Fruit fly (Drosophila melanogaster): Measurements from ENCODE around the gene CG43092.

Gene CG43092

dm6 chr3R:22726771-22727455 is 42.6 kb downstream of the CG43092 start, which contains the start of gene CG45049 (continued):
- no peak for TF ChIP-seq pb (GFP tag; optimal IDR thresholded peaks at IDR 0.05)
- TF ChIP-seq cwo (GFP tag; optimal IDR thresholded peaks at IDR 0.05) = no peak
- TF ChIP-seq HLH54F (GFP tag; optimal IDR thresholded peaks at IDR 0.05) = no peak
- no peak for TF ChIP-seq CG4282 (GFP tag; optimal IDR thresholded peaks at IDR 0.05)
- no peak for TF ChIP-seq gro (GFP tag; optimal IDR thresholded peaks at IDR 0.05)
- TF ChIP-seq dysf (GFP tag; IDR thresholded peaks at IDR 0.05) = no peak
- no peak for TF ChIP-seq gcm (GFP tag; optimal IDR thresholded peaks at IDR 0.05)
- no peak for TF ChIP-seq BtbVII (GFP tag; optimal IDR thresholded peaks at IDR 0.05)
- TF ChIP-seq CG17359 (tag; optimal IDR thresholded peaks at IDR 0.05) = no peak
- TF ChIP-seq ci (GFP tag; IDR thresholded peaks at IDR 0.05) = no peak
- no peak for TF ChIP-seq Meics (GFP tag; optimal IDR thresholded peaks at IDR 0.05)
- peak; percentile 86 for TF ChIP-seq CG34224 (GFP tag; IDR thresholded peaks at IDR 0.05; ENCODE audit: partially characterized antibody)
- TF ChIP-seq CG30020 (tag; optimal IDR thresholded peaks at IDR 0.05) = no peak
- TF ChIP-seq z (GFP tag; IDR thresholded peaks at IDR 0.05) = no peak
- no peak for TF ChIP-seq cato (GFP tag; optimal IDR thresholded peaks at IDR 0.05; ENCODE audit: borderline replicate concordance)
- peak; percentile 88 for TF ChIP-seq zen2 (GFP tag; IDR thresholded peaks at IDR 0.05; ENCODE audit: partially characterized antibody)
- TF ChIP-seq CG3726 (GFP tag; IDR thresholded peaks at IDR 0.05) = no peak
- TF ChIP-seq usp (GFP tag; optimal IDR thresholded peaks at IDR 0.05) = no peak
- no peak for TF ChIP-seq Ssrp (tag; optimal IDR thresholded peaks at IDR 0.05)
- no peak for TF ChIP-seq ap (GFP tag; IDR thresholded peaks at IDR 0.05)
- TF ChIP-seq corto (GFP tag; optimal IDR thresholded peaks at IDR 0.05) = no peak
- no peak for TF ChIP-seq Optix (GFP tag; IDR thresholded peaks at IDR 0.05)
- TF ChIP-seq Bgb (GFP tag; IDR thresholded peaks at IDR 0.05; ENCODE audit: partially characterized antibody) = peak; percentile 92
- TF ChIP-seq CG1832 (GFP tag; optimal IDR thresholded peaks at IDR 0.05) = no peak
- no peak for TF ChIP-seq CG13624 (GFP tag; optimal IDR thresholded peaks at IDR 0.05)
- no peak for TF ChIP-seq CG6683 (GFP tag; optimal IDR thresholded peaks at IDR 0.05)
- no peak for TF ChIP-seq Six4 (GFP tag; optimal IDR thresholded peaks at IDR 0.05)
- no peak for TF ChIP-seq caup (GFP tag; optimal IDR thresholded peaks at IDR 0.05; ENCODE audit: severe bottlenecking)
- TF ChIP-seq CG7372 (GFP tag; IDR thresholded peaks at IDR 0.05) = no peak
- TF ChIP-seq CG12769 (tag; optimal IDR thresholded peaks at IDR 0.05) = no peak
- TF ChIP-seq CG8765 (GFP tag; IDR thresholded peaks at IDR 0.05) = no peak
- TF ChIP-seq Oli (tag; optimal IDR thresholded peaks at IDR 0.05) = no peak
- TF ChIP-seq CG6254 (GFP tag; optimal IDR thresholded peaks at IDR 0.05) = no peak
- no peak for TF ChIP-seq Mrtf (GFP tag; IDR thresholded peaks at IDR 0.05)
- no peak for TF ChIP-seq Stat92E (GFP tag; optimal IDR thresholded peaks at IDR 0.05)
- no peak for TF ChIP-seq ranshi (GFP tag; IDR thresholded peaks at IDR 0.05)
- no peak for TF ChIP-seq onecut (GFP tag; IDR thresholded peaks at IDR 0.05)
- no peak for TF ChIP-seq CG12391 (tag; optimal IDR thresholded peaks at IDR 0.05)
- no peak for TF ChIP-seq wek (GFP tag; optimal IDR thresholded peaks at IDR 0.05)
- TF ChIP-seq CG4854 (GFP tag; optimal IDR thresholded peaks at IDR 0.05) = no peak
- TF ChIP-seq CG12236 (GFP tag; optimal IDR thresholded peaks at IDR 0.05) = no peak
- TF ChIP-seq CG17361 (GFP tag; IDR thresholded peaks at IDR 0.05) = peak; percentile 31; the same call in 1 of the 3 replicates
- no peak for TF ChIP-seq chm (GFP tag; IDR thresholded peaks at IDR 0.05)
- no peak for TF ChIP-seq Doc2 (GFP tag; IDR thresholded peaks at IDR 0.05)
- no peak for TF ChIP-seq tin (GFP tag; optimal IDR thresholded peaks at IDR 0.05)
- peak; percentile 6 for TF ChIP-seq Ets97D (GFP tag; optimal IDR thresholded peaks at IDR 0.05)
- TF ChIP-seq odd (GFP tag; optimal IDR thresholded peaks at IDR 0.05) = no peak
- TF ChIP-seq CG6689 (GFP tag; IDR thresholded peaks at IDR 0.05) = no peak
- peak; percentile 65 for TF ChIP-seq CG9932 (GFP tag; IDR thresholded peaks at IDR 0.05)
- no peak for TF ChIP-seq nerfin-1 (tag; optimal IDR thresholded peaks at IDR 0.05)

Measured in whole organism, embryonic.